Fruit fly (Drosophila melanogaster) whole organism, adult: ENCODE results near the gene Or71a.

ENCODE experiments used
- CG7045 ChIP-seq: fragments of 200-800 bp; sonication (Bioruptor generic); optimal IDR thresholded peaks from 2 replicates; lab custom pipeline; 2017; ENCODE audit warnings: missing biosample characterization, mild to moderate bottlenecking, missing genetic modification characterization
- Crg-1 ChIP-seq: fragments of 200-800 bp; sonication (Bioruptor generic); optimal IDR thresholded peaks from 2 replicates; lab custom pipeline; 2016; ENCODE audit warnings: missing biosample characterization, missing genetic modification characterization
- cnc ChIP-seq, 2 experiments: fragments of >200 bp; optimal IDR thresholded peaks; 2 replicates each; lab custom pipeline; 2017
- toe ChIP-seq: fragments of 200-800 bp; sonication (Bioruptor generic); optimal IDR thresholded peaks from 2 replicates; lab custom pipeline; 2016; ENCODE audit warnings: missing biosample characterization, missing genetic modification characterization

DNA sequence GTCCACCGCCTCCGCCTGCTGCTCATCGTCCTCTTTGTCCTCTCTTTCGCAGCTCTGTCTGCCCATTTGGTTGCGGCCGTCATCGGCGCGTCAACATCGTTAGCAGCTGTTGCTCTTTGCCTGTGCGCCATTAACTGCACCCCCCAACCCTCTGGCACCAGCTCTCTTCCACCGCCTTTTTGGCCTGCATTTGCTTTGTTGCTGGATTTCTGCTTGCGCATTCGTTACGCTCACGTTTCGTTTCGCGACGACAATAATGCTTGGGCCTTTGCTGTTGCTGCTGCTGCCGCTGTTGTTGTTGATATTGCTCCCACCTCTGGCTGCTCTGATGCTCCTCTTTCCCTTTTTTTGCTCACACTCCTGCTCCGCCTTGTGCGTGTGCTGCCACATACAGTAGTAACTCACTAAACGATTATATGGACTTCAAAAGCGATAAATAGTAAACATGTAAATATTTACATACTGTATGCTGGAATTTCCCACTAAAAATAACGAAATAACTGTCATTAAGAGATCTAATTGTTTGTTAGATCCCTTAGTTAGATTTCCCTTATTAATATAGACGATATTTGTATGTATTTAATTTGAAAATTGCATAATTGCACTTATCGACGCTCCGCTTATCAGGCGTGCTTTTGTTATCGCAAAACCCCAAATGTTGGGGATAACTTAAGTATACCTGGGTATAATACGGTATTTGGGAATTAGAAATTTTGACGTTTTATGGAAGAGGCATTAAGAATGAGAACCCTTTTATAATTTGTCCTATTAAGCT lies 23.6 kb upstream of the Or71a start:
- TF ChIP-seq Crg-1 (GFP tag; lab: Kevin White, UChicago) (no peak), toe (no peak), cnc (optimal IDR thresholded peaks at IDR 0.05; lab: Kevin White, UChicago) (no peak), CG7045 (GFP tag; lab: Kevin White, UChicago) (no peak)
